ENCODE assay signal across 1 fruit fly cellular context in genomic region chr3R:20560668-20561226, dm6.
TF ChIP-seq lines count a peak whose summit lies in the region.

CG5191 (plus strand) TSS chr3R:20560865.

TF ChIP-seq in whole organism, embryonic, 481 proteins besides CTCF, POLR2A, EP300 and RAD21 (continued from another document):
- TF ChIP-seq CG6254 (GFP tag; optimal IDR thresholded peaks at IDR 0.05; lab: Kevin White, UChicago) (no peak), bbx (GFP tag; IDR thresholded peaks at IDR 0.05; lab: Robert Waterston, UW; ENCODE audit: partially characterized antibody) (no peak), nom (GFP tag; optimal IDR thresholded peaks at IDR 0.05; lab: Kevin White, UChicago) (no peak), CG4617 (GFP tag; optimal IDR thresholded peaks at IDR 0.05; lab: Kevin White, UChicago; ENCODE audit: borderline replicate concordance) (no peak), salm (tag; optimal IDR thresholded peaks at IDR 0.05; lab: Kevin White, UChicago) (no peak), tup (GFP tag; optimal IDR thresholded peaks at IDR 0.05; lab: Kevin White, UChicago) (no peak), Fer1 (GFP tag; optimal IDR thresholded peaks at IDR 0.05; lab: Kevin White, UChicago) (no peak), CG11398 (GFP tag; optimal IDR thresholded peaks at IDR 0.05; lab: Kevin White, UChicago) (no peak), Gsc (GFP tag; IDR thresholded peaks at IDR 0.05; lab: Robert Waterston, UW) (no peak), fd64A (GFP tag; optimal IDR thresholded peaks at IDR 0.05; lab: Kevin White, UChicago) (peak; percentile 30), Blimp-1 (GFP tag; optimal IDR thresholded peaks at IDR 0.05; lab: Kevin White, UChicago) (no peak), CG34422 (GFP tag; IDR thresholded peaks at IDR 0.05; lab: Robert Waterston, UW) (no peak), schlank (tag; optimal IDR thresholded peaks at IDR 0.05; lab: Kevin White, UChicago) (no peak), pum (GFP tag; optimal IDR thresholded peaks at IDR 0.05; lab: Kevin White, UChicago) (no peak), chinmo (GFP tag; IDR thresholded peaks at IDR 0.05; lab: Robert Waterston, UW; ENCODE audit: partially characterized antibody) (peak; percentile 84; the same call in 1 of the 4 replicates), her (GFP tag; optimal IDR thresholded peaks at IDR 0.05; lab: Kevin White, UChicago) (no peak), row (GFP tag; IDR thresholded peaks at IDR 0.05; lab: Robert Waterston, UW) (peak; percentile 77), CG3995 (GFP tag; optimal IDR thresholded peaks at IDR 0.05; lab: Kevin White, UChicago) (no peak), gem (tag; optimal IDR thresholded peaks at IDR 0.05; lab: Kevin White, UChicago) (no peak), onecut (GFP tag; IDR thresholded peaks at IDR 0.05; lab: Robert Waterston, UW) (no peak), unc-4 (GFP tag; IDR thresholded peaks at IDR 0.05; lab: Robert Waterston, UW; ENCODE audit: partially characterized antibody) (0 out of 2 replicates have a peak, but pooled peaks have one; percentile 31), p53 (GFP tag; optimal IDR thresholded peaks at IDR 0.05; lab: Kevin White, UChicago) (no peak), HHEX (GFP tag; optimal IDR thresholded peaks at IDR 0.05; lab: Kevin White, UChicago) (no peak), luna (GFP tag; optimal IDR thresholded peaks at IDR 0.05; lab: Kevin White, UChicago) (no peak), Bteb2 (GFP tag; optimal IDR thresholded peaks at IDR 0.05; lab: Kevin White, UChicago) (no peak), cg (GFP tag; optimal IDR thresholded peaks at IDR 0.05; lab: Kevin White, UChicago) (peak; percentile 12), MESR4 (GFP tag; optimal IDR thresholded peaks at IDR 0.05; lab: Kevin White, UChicago) (peak; percentile 54), dati (GFP tag; IDR thresholded peaks at IDR 0.05; lab: Robert Waterston, UW) (no peak), B-H1 (GFP tag; IDR thresholded peaks at IDR 0.05; lab: Robert Waterston, UW) (0 out of 3 replicates have a peak, but pooled peaks have one; percentile 6), Bgb (GFP tag; IDR thresholded peaks at IDR 0.05; lab: Robert Waterston, UW; ENCODE audit: partially characterized antibody) (peak; percentile 54), otp (GFP tag; IDR thresholded peaks at IDR 0.05; lab: Robert Waterston, UW) (peak; percentile 56; the same call in 1 of the 3 replicates), CG34224 (GFP tag; IDR thresholded peaks at IDR 0.05; lab: Robert Waterston, UW; ENCODE audit: partially characterized antibody) (0 out of 3 replicates have a peak, but pooled peaks have one; percentile 20), az2 (GFP tag; optimal IDR thresholded peaks at IDR 0.05; lab: Kevin White, UChicago) (no peak), CG8290 (GFP tag; optimal IDR thresholded peaks at IDR 0.05; lab: Kevin White, UChicago) (no peak), CG8290 (tag; optimal IDR thresholded peaks at IDR 0.05; lab: Kevin White, UChicago) (peak in 1 of 2 experiments; percentile 43), CG11504 (tag; optimal IDR thresholded peaks at IDR 0.05; lab: Kevin White, UChicago) (peak; percentile 33), CG8359 (GFP tag; optimal IDR thresholded peaks at IDR 0.05; lab: Kevin White, UChicago; ENCODE audit: borderline replicate concordance) (no peak), Ets65A (GFP tag; lab: Kevin White, UChicago) (no peak), CG1603 (tag; optimal IDR thresholded peaks at IDR 0.05; lab: Kevin White, UChicago) (peak; percentile 11), Scr (GFP tag; IDR thresholded peaks at IDR 0.05; lab: Robert Waterston, UW; ENCODE audit: partially characterized antibody) (no peak), cad (GFP tag; optimal IDR thresholded peaks at IDR 0.05; lab: Kevin White, UChicago) (peak; percentile 23), repo (GFP tag; optimal IDR thresholded peaks at IDR 0.05; lab: Kevin White, UChicago) (no peak), CG5245 (GFP tag; optimal IDR thresholded peaks at IDR 0.05; lab: Kevin White, UChicago) (no peak), Atf3 (GFP tag; optimal IDR thresholded peaks at IDR 0.05; lab: Kevin White, UChicago) (no peak), gce (GFP tag; IDR thresholded peaks at IDR 0.05; lab: Robert Waterston, UW) (no peak), Adf1 (GFP tag; IDR thresholded peaks at IDR 0.05; lab: Robert Waterston, UW) (peak; percentile 47), CG9797 (GFP tag; optimal IDR thresholded peaks at IDR 0.05; lab: Kevin White, UChicago) (peak; percentile 29), wor (GFP tag; IDR thresholded peaks at IDR 0.05; lab: Robert Waterston, UW) (0 out of 2 replicates have a peak, but pooled peaks have one; percentile 10), dmrt99B (tag; optimal IDR thresholded peaks at IDR 0.05; lab: Kevin White, UChicago) (peak; percentile 16), Trl (optimal IDR thresholded peaks at IDR 0.05; lab: Kevin White, UChicago) (no peak), Trl (GFP tag; optimal IDR thresholded peaks at IDR 0.05; lab: Kevin White, UChicago) (no peak), CG10543 (GFP tag; optimal IDR thresholded peaks at IDR 0.05; lab: Kevin White, UChicago) (peak; percentile 12), CG7987 (GFP tag; optimal IDR thresholded peaks at IDR 0.05; lab: Kevin White, UChicago) (peak; percentile 9), stwl (tag; optimal IDR thresholded peaks at IDR 0.05; lab: Kevin White, UChicago) (peak; percentile 77), lola (GFP tag; optimal IDR thresholded peaks at IDR 0.05; lab: Kevin White, UChicago) (peak in 1 of 3 experiments; percentile 23), pzg (GFP tag; optimal IDR thresholded peaks at IDR 0.05; lab: Kevin White, UChicago) (peak; percentile 21), E2f2 (GFP tag; IDR thresholded peaks at IDR 0.05; lab: Robert Waterston, UW) (no peak), phol (tag; optimal IDR thresholded peaks at IDR 0.05; lab: Kevin White, UChicago) (peak; percentile 30), gfzf (GFP tag; optimal IDR thresholded peaks at IDR 0.05; lab: Kevin White, UChicago) (peak; percentile 19), CG4360 (GFP tag; IDR thresholded peaks at IDR 0.05; lab: Robert Waterston, UW) (peak; percentile 81), dimm (GFP tag; IDR thresholded peaks at IDR 0.05; lab: Robert Waterston, UW) (no peak), CG17361 (GFP tag; IDR thresholded peaks at IDR 0.05; lab: Robert Waterston, UW) (0 out of 3 replicates have a peak, but pooled peaks have one; percentile 15), CG12769 (tag; optimal IDR thresholded peaks at IDR 0.05; lab: Kevin White, UChicago) (peak; percentile 12), CG10565 (GFP tag; optimal IDR thresholded peaks at IDR 0.05; lab: Kevin White, UChicago) (no peak), CG31224 (GFP tag; IDR thresholded peaks at IDR 0.05; lab: Robert Waterston, UW) (no peak), nau (GFP tag; optimal IDR thresholded peaks at IDR 0.05; lab: Kevin White, UChicago) (no peak), CG31365 (tag; optimal IDR thresholded peaks at IDR 0.05; lab: Kevin White, UChicago) (no peak), CG16779 (GFP tag; IDR thresholded peaks at IDR 0.05; lab: Robert Waterston, UW) (no peak), CG7745 (tag; optimal IDR thresholded peaks at IDR 0.05; lab: Kevin White, UChicago) (peak; percentile 97), aop (GFP tag; IDR thresholded peaks at IDR 0.05; lab: Robert Waterston, UW) (no peak), CG32767 (GFP tag; IDR thresholded peaks at IDR 0.05; lab: Robert Waterston, UW) (no peak), fd96Cb (tag; optimal IDR thresholded peaks at IDR 0.05; lab: Kevin White, UChicago) (no peak), CG15479 (GFP tag; optimal IDR thresholded peaks at IDR 0.05; lab: Kevin White, UChicago) (no peak), croc (GFP tag; conservative IDR thresholded peaks at IDR 0.05; lab: Robert Waterston, UW) (no peak), ara (GFP tag; IDR thresholded peaks at IDR 0.05; lab: Robert Waterston, UW) (0 out of 2 replicates have a peak, but pooled peaks have one; percentile 12), CG15011 (GFP tag; optimal IDR thresholded peaks at IDR 0.05; lab: Kevin White, UChicago) (no peak), Hr51 (GFP tag; optimal IDR thresholded peaks at IDR 0.05; lab: Kevin White, UChicago) (peak in 1 of 2 experiments; percentile 12), lbe (GFP tag; optimal IDR thresholded peaks at IDR 0.05; lab: Kevin White, UChicago) (no peak), Sry-δ (GFP tag; optimal IDR thresholded peaks at IDR 0.05; lab: Kevin White, UChicago) (no peak), grau (tag; optimal IDR thresholded peaks at IDR 0.05; lab: Kevin White, UChicago) (peak; percentile 21), MBD-R2 (GFP tag; IDR thresholded peaks at IDR 0.05; lab: Robert Waterston, UW) (peak; percentile 71), CG17568 (GFP tag; optimal IDR thresholded peaks at IDR 0.05; lab: Kevin White, UChicago) (no peak), CG12391 (tag; optimal IDR thresholded peaks at IDR 0.05; lab: Kevin White, UChicago) (no peak), seq (GFP tag; IDR thresholded peaks at IDR 0.05; lab: Robert Waterston, UW) (peak; percentile 21; the same call in 1 of the 2 replicates), CG13894 (tag; optimal IDR thresholded peaks at IDR 0.05; lab: Kevin White, UChicago) (peak; percentile 16), zfh2 (GFP tag; optimal IDR thresholded peaks at IDR 0.05; lab: Kevin White, UChicago) (no peak), Med (GFP tag; lab: Kevin White, UChicago) (peak; percentile 4), kay (GFP tag; optimal IDR thresholded peaks at IDR 0.05; lab: Kevin White, UChicago) (no peak), E2f1 (GFP tag; IDR thresholded peaks at IDR 0.05; lab: Robert Waterston, UW) (no peak), ac (GFP tag; optimal IDR thresholded peaks at IDR 0.05; lab: Kevin White, UChicago) (peak; percentile 13), CG3281 (GFP tag; optimal IDR thresholded peaks at IDR 0.05; lab: Kevin White, UChicago) (no peak), CG31388 (GFP tag; optimal IDR thresholded peaks at IDR 0.05; lab: Kevin White, UChicago) (no peak), ato (GFP tag; IDR thresholded peaks at IDR 0.05; lab: Robert Waterston, UW; ENCODE audit: partially characterized antibody) (no peak), Eip74EF (GFP tag; optimal IDR thresholded peaks at IDR 0.05; lab: Kevin White, UChicago) (peak in 1 of 2 experiments; percentile 5), ERR (GFP tag; optimal IDR thresholded peaks at IDR 0.05; lab: Kevin White, UChicago) (no peak), danr (GFP tag; IDR thresholded peaks at IDR 0.05; lab: Robert Waterston, UW) (no peak), Hr78 (GFP tag; optimal IDR thresholded peaks at IDR 0.05; lab: Kevin White, UChicago) (peak in 1 of 2 experiments; percentile 32), lov (optimal IDR thresholded peaks at IDR 0.05; lab: Kevin White, UChicago) (no peak), lov (GFP tag; IDR thresholded peaks at IDR 0.05; lab: Robert Waterston, UW) (0 out of 3 replicates have a peak, but pooled peaks have one; percentile 52), Dll (GFP tag; IDR thresholded peaks at IDR 0.05; lab: Robert Waterston, UW; ENCODE audit: partially characterized antibody) (peak; percentile 55; the same call in 3 of the 4 replicates), Aef1 (GFP tag; IDR thresholded peaks at IDR 0.05; lab: Robert Waterston, UW) (peak; percentile 42; the same call in 1 of the 3 replicates), zf30C (GFP tag; optimal IDR thresholded peaks at IDR 0.05; lab: Kevin White, UChicago) (no peak), jumu (GFP tag; optimal IDR thresholded peaks at IDR 0.05; lab: Kevin White, UChicago) (no peak), Stat92E (GFP tag; optimal IDR thresholded peaks at IDR 0.05; lab: Kevin White, UChicago) (peak in 1 of 3 experiments; percentile 20), sisA (GFP tag; IDR thresholded peaks at IDR 0.05; lab: Robert Waterston, UW) (no peak), sima (GFP tag; optimal IDR thresholded peaks at IDR 0.05; lab: Kevin White, UChicago) (no peak), tio (GFP tag; optimal IDR thresholded peaks at IDR 0.05; lab: Kevin White, UChicago) (no peak), CG4707 (GFP tag; optimal IDR thresholded peaks at IDR 0.05; lab: Kevin White, UChicago) (peak; percentile 97), D19A (tag; optimal IDR thresholded peaks at IDR 0.05; lab: Kevin White, UChicago) (peak; percentile 39), Nf-YC (tag; optimal IDR thresholded peaks at IDR 0.05; lab: Kevin White, UChicago) (no peak), HLH54F (GFP tag; optimal IDR thresholded peaks at IDR 0.05; lab: Kevin White, UChicago) (no peak), br (optimal IDR thresholded peaks at IDR 0.05; lab: Kevin White, UChicago) (no peak), CG14965 (GFP tag; optimal IDR thresholded peaks at IDR 0.05; lab: Kevin White, UChicago; ENCODE audit: borderline replicate concordance) (no peak), NC2β (GFP tag; optimal IDR thresholded peaks at IDR 0.05; lab: Kevin White, UChicago) (no peak), CG6689 (GFP tag; IDR thresholded peaks at IDR 0.05; lab: Robert Waterston, UW) (no peak), eyg (GFP tag; optimal IDR thresholded peaks at IDR 0.05; lab: Kevin White, UChicago) (no peak), sna (GFP tag; IDR thresholded peaks at IDR 0.05; lab: Robert Waterston, UW; ENCODE audit: partially characterized antibody) (peak; percentile 51; the same call in 1 of the 2 replicates)
